Fruit fly (Drosophila melanogaster) whole organism, embryonic: Measurements from ENCODE around the gene anox.
A peak's percentile ranks its signal among the peaks of the same experiment; 100 is the strongest.

Experiments used
- Ada2b ChIP-seq: fragments of 200-800 bp; sonication (Bioruptor generic); IDR thresholded peaks from 2 replicates; pipeline ENCODE4 v1.3.6; 2022; ENCODE audit warnings: missing biosample characterization, missing genetic modification characterization
- Adf1 ChIP-seq: fragments of 200-800 bp; sonication (Bioruptor generic); IDR thresholded peaks from 2 replicates; pipeline ENCODE4 v1.3.6; 2022; ENCODE audit warnings: missing biosample characterization, missing genetic modification characterization
- Aef1 ChIP-seq: fragments of 200-800 bp; sonication (Bioruptor generic); IDR thresholded peaks from 3 replicates; pipeline ENCODE4 v1.3.6; 2022; ENCODE audit warnings: missing biosample characterization, missing genetic modification characterization
- CG12104 ChIP-seq: fragments of 200-800 bp; sonication (Bioruptor generic); optimal IDR thresholded peaks from 3 replicates; lab custom pipeline; 2016; ENCODE audit warnings: missing biosample characterization, missing genetic modification characterization
- CG13287 ChIP-seq: fragments of 200-800 bp; sonication (Bioruptor generic); IDR thresholded peaks from 2 replicates; pipeline ENCODE4 v1.3.6; 2022; ENCODE audit warnings: missing biosample characterization, missing genetic modification characterization; ENCODE audit not compliant: partially characterized antibody
- CG15601 ChIP-seq: fragments of 200-800 bp; sonication (Bioruptor generic); optimal IDR thresholded peaks from 3 replicates; lab custom pipeline; 2019; ENCODE audit warnings: missing biosample characterization, mild to moderate bottlenecking, missing genetic modification characterization, moderate library complexity
- CG1647 ChIP-seq: fragments of 200-800 bp; sonication (Bioruptor generic); optimal IDR thresholded peaks from 3 replicates; lab custom pipeline; 2016; ENCODE audit warnings: missing biosample characterization, missing genetic modification characterization
- CG17359 ChIP-seq: fragments of 200-800 bp; sonication (Bioruptor generic); optimal IDR thresholded peaks from 3 replicates; lab custom pipeline; 2018; ENCODE audit warnings: missing biosample characterization, mild to moderate bottlenecking, missing genetic modification characterization, moderate library complexity
- CG17802 ChIP-seq: fragments of 200-800 bp; sonication (Bioruptor generic); optimal IDR thresholded peaks from 2 replicates; lab custom pipeline; 2018; ENCODE audit warnings: missing biosample characterization, mild to moderate bottlenecking, missing genetic modification characterization, moderate library complexity
- CG31365 ChIP-seq: fragments of 200-800 bp; sonication (Bioruptor generic); optimal IDR thresholded peaks from 2 replicates; lab custom pipeline; 2018; ENCODE audit warnings: missing biosample characterization, mild to moderate bottlenecking, missing genetic modification characterization
- CG32767 ChIP-seq: fragments of 200-800 bp; sonication (Bioruptor generic); IDR thresholded peaks from 2 replicates; pipeline ENCODE4 v1.3.6; 2022; ENCODE audit warnings: missing biosample characterization, missing genetic modification characterization
- CG32772 ChIP-seq: fragments of 200-800 bp; sonication (Bioruptor generic); IDR thresholded peaks from 2 replicates; pipeline ENCODE4 v1.3.6; 2022; ENCODE audit warnings: missing biosample characterization, missing genetic modification characterization
- CG3281 ChIP-seq: fragments of 200-800 bp; sonication (Bioruptor generic); optimal IDR thresholded peaks from 3 replicates; lab custom pipeline; 2017; ENCODE audit warnings: missing biosample characterization, mild to moderate bottlenecking, missing genetic modification characterization
- CG4424 ChIP-seq: fragments of 200-800 bp; sonication (Bioruptor generic); optimal IDR thresholded peaks from 3 replicates; lab custom pipeline; 2016; ENCODE audit warnings: missing biosample characterization, missing genetic modification characterization
- CG4707 ChIP-seq: fragments of 200-800 bp; sonication (Bioruptor generic); optimal IDR thresholded peaks from 2 replicates; lab custom pipeline; 2018; ENCODE audit warnings: missing biosample characterization, mild to moderate bottlenecking, missing genetic modification characterization, moderate library complexity
- CG6175 ChIP-seq: fragments of 200-800 bp; sonication (Bioruptor generic); IDR thresholded peaks from 3 replicates; pipeline ENCODE4 v1.3.6; 2022; ENCODE audit warnings: missing biosample characterization, missing genetic modification characterization
- CG6683 ChIP-seq: fragments of 200-800 bp; sonication (Bioruptor generic); optimal IDR thresholded peaks from 2 replicates; lab custom pipeline; 2017; ENCODE audit warnings: missing biosample characterization, mild to moderate bottlenecking, missing genetic modification characterization, missing genetic modification reagents
- CG6765 ChIP-seq: fragments of 200-800 bp; sonication (Bioruptor generic); optimal IDR thresholded peaks from 3 replicates; lab custom pipeline; 2017; ENCODE audit warnings: missing biosample characterization, mild to moderate bottlenecking, missing genetic modification characterization
- CG9215 ChIP-seq: fragments of 200-800 bp; sonication (Bioruptor generic); IDR thresholded peaks from 2 replicates; pipeline ENCODE4 v1.3.6; 2022; ENCODE audit warnings: missing biosample characterization, missing genetic modification characterization
- CG9797 ChIP-seq: fragments of 200-800 bp; sonication (Bioruptor generic); optimal IDR thresholded peaks from 3 replicates; lab custom pipeline; 2018; ENCODE audit warnings: missing biosample characterization, mild to moderate bottlenecking, missing genetic modification characterization
- CkIIα-i1 ChIP-seq: fragments of 200-800 bp; sonication (Bioruptor generic); IDR thresholded peaks from 2 replicates; pipeline ENCODE4 v1.3.6; 2022; ENCODE audit warnings: missing biosample characterization, missing genetic modification characterization
- Dbx ChIP-seq: fragments of 200-800 bp; sonication (Bioruptor generic); IDR thresholded peaks from 3 replicates; pipeline ENCODE4 v1.3.6; 2022; ENCODE audit warnings: missing biosample characterization, missing genetic modification characterization
- Doc3 ChIP-seq: fragments of 200-800 bp; sonication (Bioruptor generic); IDR thresholded peaks from 3 replicates; pipeline ENCODE4 v1.3.6; 2022; ENCODE audit warnings: missing biosample characterization, missing genetic modification characterization; ENCODE audit not compliant: partially characterized antibody
- E2f1 ChIP-seq: fragments of 200-800 bp; sonication (Bioruptor generic); IDR thresholded peaks from 2 replicates; pipeline ENCODE4 v1.3.6; 2022; ENCODE audit warnings: missing biosample characterization, missing genetic modification characterization
- Elba2 ChIP-seq: fragments of 200-800 bp; sonication (Bioruptor generic); optimal IDR thresholded peaks from 3 replicates; lab custom pipeline; 2016; ENCODE audit warnings: missing biosample characterization, missing genetic modification characterization
- Pdp1 ChIP-seq, 2 experiments: fragments of 200-800 bp; sonication (Bioruptor generic); optimal IDR thresholded peaks; 3 replicates each; lab custom pipeline; 2016; ENCODE audit warnings: missing biosample characterization in 2 of 2, missing genetic modification characterization in 2 of 2, mild to moderate bottlenecking in 1 of 2, moderate library complexity in 1 of 2
- Ravus ChIP-seq: fragments of 200-800 bp; sonication (Bioruptor generic); IDR thresholded peaks from 2 replicates; pipeline ENCODE4 v1.3.6; 2022; ENCODE audit warnings: missing biosample characterization, missing genetic modification characterization
- Rfx ChIP-seq: fragments of 200-800 bp; sonication (Bioruptor generic); IDR thresholded peaks from 2 replicates; pipeline ENCODE4 v1.3.6; 2022; ENCODE audit warnings: missing biosample characterization, missing genetic modification characterization
- Side ChIP-seq: fragments of 200-800 bp; sonication (Bioruptor generic); optimal IDR thresholded peaks from 2 replicates; lab custom pipeline; 2016; ENCODE audit warnings: missing biosample characterization, missing genetic modification characterization
- Sox102F ChIP-seq: fragments of 200-800 bp; sonication (Bioruptor generic); optimal IDR thresholded peaks from 2 replicates; lab custom pipeline; 2018; ENCODE audit warnings: missing biosample characterization, mild to moderate bottlenecking, missing genetic modification characterization, moderate library complexity
- Stat92E ChIP-seq, 3 experiments: fragments of >200 bp in 2 of 3; fragments of 200-800 bp in 1 of 3; sonication (Bioruptor generic) in 1 of 3; optimal IDR thresholded peaks; 2 replicates each; lab custom pipeline; 2017 to 2019; ENCODE audit warnings: missing biosample characterization in 3 of 3, missing genetic modification characterization in 3 of 3, mild to moderate bottlenecking in 1 of 3, moderate library complexity in 1 of 3
- Trl ChIP-seq, 3 experiments: fragments of >200 bp in 2 of 3; fragments of 200-800 bp in 1 of 3; sonication (Bioruptor generic) in 1 of 3; optimal IDR thresholded peaks; 2 replicates in 1 of 3; 3 replicates in 2 of 3; lab custom pipeline; 2016 to 2017; ENCODE audit warnings: missing biosample characterization in 1 of 3, missing genetic modification characterization in 1 of 3
- ap ChIP-seq: fragments of 200-800 bp; sonication (Bioruptor generic); IDR thresholded peaks from 2 replicates; pipeline ENCODE4 v1.3.6; 2022; ENCODE audit warnings: missing biosample characterization, missing genetic modification characterization
- bsh ChIP-seq, 2 experiments: fragments of 200-800 bp; sonication (Bioruptor generic); optimal IDR thresholded peaks; 2 replicates each; lab custom pipeline; 2017 to 2018; ENCODE audit warnings: mild to moderate bottlenecking in 2 of 2, missing biosample characterization in 2 of 2, missing genetic modification characterization in 2 of 2, moderate library complexity in 1 of 2
- cwo ChIP-seq: fragments of 200-800 bp; sonication (Bioruptor generic); optimal IDR thresholded peaks from 3 replicates; lab custom pipeline; 2017; ENCODE audit warnings: missing biosample characterization, missing genetic modification characterization, mild to moderate bottlenecking, moderate library complexity, missing genetic modification reagents
- dan ChIP-seq: fragments of 200-800 bp; sonication (Bioruptor generic); IDR thresholded peaks from 2 replicates; pipeline ENCODE4 v1.3.6; 2022; ENCODE audit warnings: missing biosample characterization, missing genetic modification characterization
- en ChIP-seq: fragments of 200-800 bp; sonication (Bioruptor generic); optimal IDR thresholded peaks from 2 replicates; lab custom pipeline; 2016; ENCODE audit warnings: missing biosample characterization, missing genetic modification characterization
- eve ChIP-seq, 2 experiments: fragments of >200 bp; optimal IDR thresholded peaks; 2 replicates each; lab custom pipeline; 2017; ENCODE audit warnings: missing biosample characterization in 2 of 2, missing genetic modification characterization in 2 of 2
- gsb ChIP-seq: fragments of 200-800 bp; sonication (Bioruptor generic); IDR thresholded peaks from 2 replicates; pipeline ENCODE4 v1.3.6; 2022; ENCODE audit warnings: missing biosample characterization, missing genetic modification characterization
- gsb-n ChIP-seq: fragments of 200-800 bp; sonication (Bioruptor generic); optimal IDR thresholded peaks from 3 replicates; lab custom pipeline; 2018; ENCODE audit warnings: missing biosample characterization, mild to moderate bottlenecking, missing genetic modification characterization
- nau ChIP-seq: fragments of 200-800 bp; sonication (Bioruptor generic); optimal IDR thresholded peaks from 3 replicates; lab custom pipeline; 2017; ENCODE audit warnings: missing biosample characterization, mild to moderate bottlenecking, missing genetic modification characterization, missing genetic modification reagents
- oc ChIP-seq: fragments of 200-800 bp; sonication (Bioruptor generic); optimal IDR thresholded peaks from 2 replicates; lab custom pipeline; 2018; ENCODE audit warnings: missing biosample characterization, mild to moderate bottlenecking, missing genetic modification characterization, moderate library complexity
- p53 ChIP-seq: fragments of 200-800 bp; sonication (Bioruptor generic); optimal IDR thresholded peaks from 2 replicates; lab custom pipeline; 2016; ENCODE audit warnings: missing biosample characterization, missing genetic modification characterization
- phol ChIP-seq: fragments of 200-800 bp; sonication (Bioruptor generic); optimal IDR thresholded peaks from 3 replicates; lab custom pipeline; 2018; ENCODE audit warnings: missing biosample characterization, mild to moderate bottlenecking, missing genetic modification characterization, moderate library complexity
- sd ChIP-seq: fragments of 200-800 bp; sonication (Bioruptor generic); optimal IDR thresholded peaks from 3 replicates; lab custom pipeline; 2018; ENCODE audit warnings: missing biosample characterization, mild to moderate bottlenecking, missing genetic modification characterization, moderate library complexity
- sisA ChIP-seq: fragments of 200-800 bp; sonication (Bioruptor generic); IDR thresholded peaks from 2 replicates; pipeline ENCODE4 v1.3.6; 2022; ENCODE audit warnings: missing biosample characterization, missing genetic modification characterization
- sqz ChIP-seq: fragments of 200-800 bp; sonication (Bioruptor generic); optimal IDR thresholded peaks from 3 replicates; lab custom pipeline; 2018; ENCODE audit warnings: missing biosample characterization, mild to moderate bottlenecking, missing genetic modification characterization
- tio ChIP-seq: fragments of 200-800 bp; sonication (Bioruptor generic); optimal IDR thresholded peaks from 2 replicates; lab custom pipeline; 2017; ENCODE audit warnings: missing biosample characterization, missing genetic modification characterization, inconsistent platforms
- twi ChIP-seq: fragments of 200-800 bp; optimal IDR thresholded peaks from 2 replicates; lab custom pipeline; 2019; ENCODE audit warnings: missing biosample characterization, mild to moderate bottlenecking, missing genetic modification characterization, moderate library complexity

Gene anox

dm6 chrX:21322289-21322981 is 3.3 kb upstream of the anox start (continued):
- no peak for TF ChIP-seq CG4707 (GFP tag; lab: Kevin White, UChicago)
- peak; percentile 92 for TF ChIP-seq cwo (GFP tag; lab: Kevin White, UChicago)
- TF ChIP-seq Elba2 (GFP tag; lab: Kevin White, UChicago): no peak
- no peak for TF ChIP-seq Stat92E (GFP tag; optimal IDR thresholded peaks at IDR 0.05; lab: Kevin White, UChicago)
- TF ChIP-seq ap (GFP tag; lab: Robert Waterston, UW): no peak
- TF ChIP-seq gsb-n: no peak
- TF ChIP-seq tio (GFP tag; lab: Kevin White, UChicago): no peak
- TF ChIP-seq CG17802 (tag; lab: Kevin White, UChicago): no peak
- no peak for TF ChIP-seq twi (tag; lab: Kevin White, UChicago)
- TF ChIP-seq Side (GFP tag; lab: Kevin White, UChicago): no peak
- no peak for TF ChIP-seq Sox102F (GFP tag; lab: Kevin White, UChicago)
- TF ChIP-seq bsh (GFP tag; optimal IDR thresholded peaks at IDR 0.05; lab: Kevin White, UChicago): no peak
- TF ChIP-seq sisA (GFP tag; lab: Robert Waterston, UW): peak; percentile 42; the same call in 1 of the 2 replicates
- no peak for TF ChIP-seq CG6175 (GFP tag; lab: Robert Waterston, UW)
- TF ChIP-seq phol (tag; lab: Kevin White, UChicago): peak; percentile 69
- TF ChIP-seq sd (tag; lab: Kevin White, UChicago): no peak
- TF ChIP-seq CG17359 (tag; lab: Kevin White, UChicago): peak; percentile 65
- TF ChIP-seq Adf1: peak; percentile 41; the same call in 1 of the 2 replicates
- TF ChIP-seq Doc3 (GFP tag; lab: Robert Waterston, UW): no peak
- TF ChIP-seq CG9797 (GFP tag; lab: Kevin White, UChicago): no peak
- no peak for TF ChIP-seq CG31365
- no peak for TF ChIP-seq oc (tag; lab: Kevin White, UChicago)
- TF ChIP-seq CG15601 (tag; lab: Kevin White, UChicago): no peak
- TF ChIP-seq sqz (GFP tag; lab: Kevin White, UChicago): no peak
- peak; percentile 74 for TF ChIP-seq CG3281 (GFP tag; lab: Kevin White, UChicago)
- no peak for TF ChIP-seq dan (GFP tag; lab: Robert Waterston, UW)
- no peak for TF ChIP-seq Ada2b (GFP tag; lab: Robert Waterston, UW)
- 0 out of 3 replicates have a peak, but pooled peaks have one; percentile 27 for TF ChIP-seq Aef1 (GFP tag; lab: Robert Waterston, UW)
- no peak for TF ChIP-seq CkIIα-i1 (GFP tag; lab: Robert Waterston, UW)
- no peak for TF ChIP-seq eve (GFP tag; optimal IDR thresholded peaks at IDR 0.05; lab: Kevin White, UChicago)
- TF ChIP-seq CG6683 (GFP tag; lab: Kevin White, UChicago): peak; percentile 66
- TF ChIP-seq Ravus (GFP tag; lab: Robert Waterston, UW): no peak
- TF ChIP-seq p53 (GFP tag; lab: Kevin White, UChicago): no peak
- TF ChIP-seq E2f1 (GFP tag; lab: Robert Waterston, UW): peak; percentile 60
- TF ChIP-seq gsb: no peak
- TF ChIP-seq en (GFP tag; lab: Kevin White, UChicago): no peak
- peak; percentile 53 for TF ChIP-seq CG9215 (GFP tag; lab: Robert Waterston, UW)
- no peak for TF ChIP-seq CG13287 (GFP tag; lab: Robert Waterston, UW)
- TF ChIP-seq Trl (optimal IDR thresholded peaks at IDR 0.05; lab: Kevin White, UChicago): no peak
- no peak for TF ChIP-seq Trl (GFP tag; optimal IDR thresholded peaks at IDR 0.05; lab: Kevin White, UChicago)
- TF ChIP-seq CG1647 (GFP tag; lab: Kevin White, UChicago): no peak
- no peak for TF ChIP-seq CG32772
- no peak for TF ChIP-seq CG32767
- 0 out of 3 replicates have a peak, but pooled peaks have one; percentile 48 for TF ChIP-seq Dbx (GFP tag; lab: Robert Waterston, UW)
- peak; percentile 36 for TF ChIP-seq CG6765 (GFP tag; lab: Kevin White, UChicago)
- TF ChIP-seq Pdp1 (GFP tag; optimal IDR thresholded peaks at IDR 0.05; lab: Kevin White, UChicago): no peak
- TF ChIP-seq nau (GFP tag; lab: Kevin White, UChicago): no peak
- TF ChIP-seq CG12104 (GFP tag; lab: Kevin White, UChicago): peak; percentile 73
- peak; percentile 47 for TF ChIP-seq Rfx
- peak; percentile 51 for TF ChIP-seq CG4424
